Fruit fly (Drosophila melanogaster) ovary, adult (tissue): ENCODE results near the gene CG33702.

Experiments
- CG17801 ChIP-seq: fragments of 200-800 bp; optimal IDR thresholded peaks from 2 replicates; lab custom pipeline; 2019; ENCODE audit warnings: missing biosample characterization, mild to moderate bottlenecking, missing genetic modification characterization, moderate library complexity; ENCODE audit not compliant: partially characterized antibody

Gene CG33702

DNA sequence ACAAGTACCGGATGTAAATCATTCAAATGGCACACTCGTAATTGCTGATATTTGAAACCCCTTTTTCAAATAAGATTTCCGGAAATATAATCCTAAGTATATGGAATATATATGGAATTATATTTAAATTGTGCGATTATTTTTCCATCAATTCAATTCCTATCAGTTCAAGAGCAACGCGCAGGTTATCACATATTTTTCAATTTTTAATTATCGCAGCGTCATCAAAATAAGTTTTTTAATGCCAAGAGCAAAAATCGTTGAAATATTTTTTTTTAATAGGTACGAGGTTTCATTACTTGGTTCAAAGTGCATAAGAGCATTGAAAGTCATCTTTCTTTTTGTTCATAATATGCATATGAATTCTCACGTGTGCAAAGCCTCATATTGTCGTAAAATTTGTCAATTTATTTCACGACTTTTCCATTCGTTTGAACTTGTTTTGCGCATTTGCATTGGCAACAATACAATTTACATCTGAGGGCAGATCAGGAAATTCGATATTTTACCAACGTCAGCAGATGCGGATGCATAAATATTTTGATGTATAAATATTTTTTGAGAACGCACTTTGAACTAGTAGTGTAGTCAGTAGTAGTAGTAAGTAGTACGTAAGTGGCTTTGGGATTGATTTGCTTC lies 15.1 kb downstream of the CG33702 start:
- no peak for TF ChIP-seq CG17801 (GFP tag; lab: Kevin White, UChicago)

DNA sequence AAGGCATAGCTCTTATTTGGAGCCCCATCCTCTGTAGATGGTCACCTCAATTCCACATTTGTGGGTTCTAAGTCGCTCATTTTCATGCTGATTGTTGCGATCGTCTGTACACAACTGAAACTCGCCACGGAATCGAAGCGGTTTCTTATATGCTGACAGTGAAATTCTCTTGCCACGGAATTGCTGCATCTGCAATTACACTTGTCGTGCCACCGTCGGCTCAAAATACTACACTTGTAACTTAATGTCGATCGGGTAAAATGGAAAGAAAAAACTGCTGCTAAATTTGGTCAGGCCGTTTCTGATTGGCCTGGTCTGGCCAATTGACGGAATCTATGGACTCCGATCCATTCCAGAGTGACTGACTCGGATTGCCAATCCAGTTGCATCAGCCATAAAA lies 16.0 kb downstream of the CG33702 start:
- TF ChIP-seq CG17801 (GFP tag; lab: Kevin White, UChicago): peak; percentile 78

- no peak for TF ChIP-seq CG17801 (GFP tag; lab: Kevin White, UChicago)
These were observed 21.1 kb downstream of the CG33702 start, which contains the start of gene CG32037 for dm6 chr3L:9492115-9492514. Gene CG32037 (minus strand): TSS chr3L:9492215.

dm6 chr3L:9491331-9491730 lies 21.9 kb downstream of the CG33702 start:
- no peak for TF ChIP-seq CG17801 (GFP tag; lab: Kevin White, UChicago)

dm6 chr3L:9490432-9490831 lies 22.8 kb downstream of the CG33702 start:
- no peak for TF ChIP-seq CG17801 (GFP tag; lab: Kevin White, UChicago)

dm6 chr3L:9489627-9490026 lies 23.6 kb downstream of the CG33702 start:
- no peak for TF ChIP-seq CG17801 (GFP tag; lab: Kevin White, UChicago)

dm6 chr3L:9489133-9489532 lies 24.1 kb downstream of the CG33702 start, which contains the start of gene CG32036:
Gene CG32036 (minus strand): TSS chr3L:9489233.
- TF ChIP-seq CG17801 (GFP tag; lab: Kevin White, UChicago): no peak

- peak; percentile 28 for TF ChIP-seq CG17801 (GFP tag; lab: Kevin White, UChicago)
These were observed 25.6 kb downstream of the CG33702 start, which contains the start of gene pall for dm6 chr3L:9487586-9487985. Gene pall (minus strand): TSS chr3L:9487790.

DNA sequence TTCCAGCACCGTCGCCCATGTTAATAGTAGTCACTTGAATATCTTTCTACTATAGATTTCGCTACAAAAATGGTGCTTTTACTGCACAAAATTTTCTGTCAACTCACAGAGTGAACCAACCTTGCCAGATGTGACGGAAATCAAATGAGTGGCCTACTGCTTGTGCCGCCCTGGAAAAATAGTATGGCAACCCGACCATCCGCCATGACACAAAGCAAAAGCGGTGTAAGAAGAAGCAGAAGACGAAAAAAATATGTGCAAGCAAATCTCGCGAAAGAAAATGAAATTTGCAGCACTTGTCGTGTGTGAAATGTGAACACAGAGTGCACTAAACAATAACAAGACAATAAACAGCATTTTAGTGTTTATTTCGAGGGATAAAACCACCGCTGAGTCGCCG lies 36.4 kb downstream of the CG33702 start, which contains the start of the genes Uch-L5 and Jarid2:
TSS of gene Uch-L5 (minus strand) at position 137 of the 400 bp plus-strand sequence.
TSS of gene Jarid2 (plus strand) at position 210 of the 400 bp plus-strand sequence.
- peak; percentile 79 for TF ChIP-seq CG17801 (GFP tag; lab: Kevin White, UChicago)

DNA sequence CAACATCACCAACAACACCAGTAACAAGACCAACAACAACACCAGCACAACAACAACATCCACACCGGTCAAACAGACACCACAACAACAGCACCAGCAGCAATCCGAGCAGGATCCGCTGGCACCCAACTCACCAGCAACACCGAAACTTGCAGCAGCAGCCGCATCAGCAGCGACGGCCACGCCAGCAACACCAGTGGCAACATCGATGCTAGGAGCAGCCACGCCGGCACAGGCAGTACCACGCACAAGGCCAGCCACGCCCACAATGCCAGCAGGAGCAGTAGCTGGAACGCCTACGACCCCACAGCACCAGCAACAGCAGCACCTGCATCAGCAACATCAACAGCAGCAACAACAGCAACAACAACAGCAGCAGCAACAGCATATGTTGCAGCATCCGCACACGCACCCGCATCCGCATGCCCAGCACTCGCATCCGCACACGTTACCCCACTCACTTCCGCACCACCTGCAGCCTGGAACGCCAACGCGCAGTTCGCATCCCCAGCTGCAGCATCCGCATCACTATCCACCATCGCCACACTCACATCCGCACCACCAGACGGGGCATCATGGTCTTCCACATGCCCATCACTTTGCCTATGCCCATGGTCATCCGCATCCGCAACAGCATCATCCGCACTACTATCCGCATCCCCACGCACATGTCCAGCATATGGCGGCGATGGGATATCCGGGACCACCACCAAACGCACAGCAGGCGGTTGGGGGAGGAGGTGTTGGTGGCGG lies 41.9 kb downstream of the CG33702 start:
- TF ChIP-seq CG17801 (GFP tag; lab: Kevin White, UChicago): no peak

dm6 chr3L:9469079-9469478 lies 44.1 kb downstream of the CG33702 start:
- no peak for TF ChIP-seq CG17801 (GFP tag; lab: Kevin White, UChicago)

DNA sequence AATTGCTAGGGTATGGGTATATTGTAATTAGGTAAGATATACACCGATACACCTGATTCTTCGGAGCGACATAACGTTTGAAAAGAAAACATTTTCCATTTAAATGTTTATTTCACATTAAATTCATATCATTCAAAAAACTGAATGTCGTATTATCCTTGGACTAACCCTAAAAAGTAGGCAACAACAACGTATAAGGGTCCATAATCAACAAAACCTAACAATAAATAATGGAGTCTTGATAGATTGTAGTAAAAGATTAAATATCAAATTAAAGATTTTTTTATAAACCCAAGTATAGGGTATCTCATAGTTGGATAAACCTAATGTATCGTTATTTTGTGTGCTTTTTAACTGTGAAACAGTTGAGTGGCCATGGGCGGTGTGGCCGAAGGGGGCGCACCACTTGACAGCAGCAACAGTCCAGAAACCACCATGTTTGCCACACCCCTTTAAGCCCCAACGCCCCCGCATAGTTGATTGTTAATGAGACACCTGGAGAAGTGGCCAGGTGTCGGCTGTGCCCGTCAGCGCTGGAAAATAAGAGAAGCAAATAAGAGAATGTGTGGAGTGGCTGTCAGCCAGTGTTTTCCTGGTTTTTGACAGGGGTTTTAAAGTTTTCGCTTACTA lies 44.8 kb downstream of the CG33702 start:
- no peak for TF ChIP-seq CG17801 (GFP tag; lab: Kevin White, UChicago)

- TF ChIP-seq CG17801 (GFP tag; lab: Kevin White, UChicago): no peak
These were observed 45.4 kb downstream of the CG33702 start for dm6 chr3L:9467763-9468206.

DNA sequence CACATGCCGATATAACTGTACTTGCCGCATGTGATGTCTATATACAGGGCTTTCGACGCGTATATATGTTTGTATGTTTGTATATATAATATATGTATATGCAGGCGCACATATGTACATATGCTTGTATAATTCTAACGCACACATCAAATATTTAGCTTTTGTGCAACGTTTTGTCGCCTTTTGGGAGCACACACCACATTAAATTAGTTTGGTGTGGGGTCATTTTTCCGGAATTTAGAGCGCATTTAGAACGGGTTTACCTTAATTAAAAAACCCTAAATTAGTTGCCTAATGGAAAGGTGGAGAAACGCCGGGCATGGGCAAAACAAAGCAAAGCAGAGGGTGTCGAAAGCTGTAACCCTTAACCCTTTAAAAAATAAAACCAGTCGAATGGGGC lies 45.9 kb downstream of the CG33702 start:
- TF ChIP-seq CG17801 (GFP tag; lab: Kevin White, UChicago): no peak

DNA sequence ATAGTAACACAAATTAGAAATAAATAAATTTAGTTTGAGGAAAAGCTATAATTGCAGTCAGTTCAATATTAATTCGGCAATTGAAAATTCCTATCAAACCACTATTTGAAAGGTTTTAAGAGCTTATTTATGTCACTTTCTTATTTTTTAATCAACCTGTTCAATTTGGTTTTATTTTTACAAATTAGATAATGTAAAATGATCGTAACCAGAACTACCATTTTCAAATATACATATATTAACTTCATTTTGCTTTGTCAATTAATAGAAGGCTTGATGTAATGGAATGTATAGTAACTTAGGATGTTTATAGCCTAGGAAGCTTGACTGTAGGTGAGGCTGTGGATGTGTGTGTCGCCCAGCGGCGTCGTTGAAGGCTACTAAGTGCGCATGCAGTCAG lies 46.6 kb downstream of the CG33702 start:
- no peak for TF ChIP-seq CG17801 (GFP tag; lab: Kevin White, UChicago)
